Fruit fly (Drosophila melanogaster) whole organism, adult: ENCODE data around the gene CycG.

ENCODE experiments used
- CG11617 ChIP-seq: fragments of 200-800 bp; sonication (Bioruptor generic); optimal IDR thresholded peaks from 2 replicates; lab custom pipeline; 2017; ENCODE audit warnings: mild to moderate bottlenecking, missing biosample characterization, missing genetic modification reagents, missing genetic modification characterization
- CG12768 ChIP-seq: fragments of 200-800 bp; sonication (Bioruptor generic); optimal IDR thresholded peaks from 2 replicates; lab custom pipeline; 2017; ENCODE audit warnings: missing biosample characterization, missing genetic modification characterization, mild to moderate bottlenecking, moderate library complexity, missing genetic modification reagents
- CG14711 ChIP-seq: fragments of 200-800 bp; sonication (Bioruptor generic); optimal IDR thresholded peaks from 2 replicates; lab custom pipeline; 2018; ENCODE audit warnings: missing biosample characterization, mild to moderate bottlenecking, missing genetic modification characterization, moderate library complexity
- CG1620 ChIP-seq: fragments of 200-800 bp; sonication (Bioruptor generic); optimal IDR thresholded peaks from 2 replicates; lab custom pipeline; 2016; ENCODE audit warnings: missing biosample characterization, missing genetic modification characterization
- CG33017 ChIP-seq: fragments of 200-800 bp; sonication (Bioruptor generic); optimal IDR thresholded peaks from 2 replicates; lab custom pipeline; 2018; ENCODE audit warnings: missing biosample characterization, mild to moderate bottlenecking, missing genetic modification characterization, moderate library complexity
- CG5204 ChIP-seq: fragments of 200-800 bp; sonication (Bioruptor generic); optimal IDR thresholded peaks from 2 replicates; lab custom pipeline; 2016; ENCODE audit warnings: missing biosample characterization, missing genetic modification characterization
- CG7045 ChIP-seq: fragments of 200-800 bp; sonication (Bioruptor generic); optimal IDR thresholded peaks from 2 replicates; lab custom pipeline; 2017; ENCODE audit warnings: missing biosample characterization, mild to moderate bottlenecking, missing genetic modification characterization
- CG7101 ChIP-seq: fragments of 200-800 bp; sonication (Bioruptor generic); optimal IDR thresholded peaks from 2 replicates; lab custom pipeline; 2018; ENCODE audit warnings: missing biosample characterization, mild to moderate bottlenecking, missing genetic modification characterization, moderate library complexity
- Clk ChIP-seq: fragments of 200-800 bp; sonication (Bioruptor generic); optimal IDR thresholded peaks from 2 replicates; lab custom pipeline; 2017; ENCODE audit warnings: missing biosample characterization, missing genetic modification characterization
- Crg-1 ChIP-seq: fragments of 200-800 bp; sonication (Bioruptor generic); optimal IDR thresholded peaks from 2 replicates; lab custom pipeline; 2016; ENCODE audit warnings: missing biosample characterization, missing genetic modification characterization
- Hr96 ChIP-seq: fragments of 200-800 bp; sonication (Bioruptor generic); optimal IDR thresholded peaks from 2 replicates; lab custom pipeline; 2016; ENCODE audit warnings: missing biosample characterization, missing genetic modification characterization
- Mnt ChIP-seq: fragments of 200-800 bp; sonication (Bioruptor generic); optimal IDR thresholded peaks from 2 replicates; lab custom pipeline; 2016; ENCODE audit warnings: missing biosample characterization, mild to moderate bottlenecking, missing genetic modification characterization
- bab1 ChIP-seq: fragments of 200-800 bp; sonication (Bioruptor generic); optimal IDR thresholded peaks from 3 replicates; lab custom pipeline; 2019; ENCODE audit warnings: missing biosample characterization, mild to moderate bottlenecking, missing genetic modification characterization, moderate library complexity
- cic ChIP-seq: fragments of 200-800 bp; sonication (Bioruptor generic); optimal IDR thresholded peaks from 2 replicates; lab custom pipeline; 2017; ENCODE audit warnings: missing biosample characterization, mild to moderate bottlenecking, missing genetic modification characterization, moderate library complexity
- cnc ChIP-seq, 2 experiments: fragments of >200 bp; optimal IDR thresholded peaks; 2 replicates each; lab custom pipeline; 2017
- kay ChIP-seq: fragments of 200-800 bp; sonication (Bioruptor generic); peaks from one replicate; lab custom pipeline; 2016; ENCODE audit warnings: missing biosample characterization, missing genetic modification characterization, borderline replicate concordance
- ovo ChIP-seq: fragments of 200-800 bp; sonication (Bioruptor generic); optimal IDR thresholded peaks from 2 replicates; lab custom pipeline; 2016; ENCODE audit warnings: missing biosample characterization, missing genetic modification characterization
- pad ChIP-seq: fragments of 200-800 bp; sonication (Bioruptor generic); optimal IDR thresholded peaks from 3 replicates; lab custom pipeline; 2017; ENCODE audit warnings: missing biosample characterization, missing genetic modification characterization, mild to moderate bottlenecking, moderate library complexity, missing genetic modification reagents
- tj ChIP-seq: fragments of 200-800 bp; sonication (Bioruptor generic); optimal IDR thresholded peaks from 3 replicates; lab custom pipeline; 2017; ENCODE audit warnings: missing biosample characterization, mild to moderate bottlenecking, missing genetic modification characterization, moderate library complexity
- toe ChIP-seq: fragments of 200-800 bp; sonication (Bioruptor generic); optimal IDR thresholded peaks from 2 replicates; lab custom pipeline; 2016; ENCODE audit warnings: missing biosample characterization, missing genetic modification characterization

Gene CycG

dm6 chr3R:31564588-31564987 lies 47.9 kb downstream of the CycG start:
- TF ChIP-seq pad (GFP tag; lab: Kevin White, UChicago) = no peak
- TF ChIP-seq ovo (GFP tag; lab: Kevin White, UChicago) = no peak
- TF ChIP-seq tj (GFP tag; lab: Kevin White, UChicago) = no peak
- no peak for TF ChIP-seq bab1 (GFP tag; lab: Kevin White, UChicago)
- no peak for TF ChIP-seq CG12768 (GFP tag; lab: Kevin White, UChicago)
- TF ChIP-seq CG5204 (GFP tag; lab: Kevin White, UChicago) = no peak
- TF ChIP-seq kay = no peak

dm6 chr3R:31564164-31564563 lies 48.3 kb downstream of the CycG start:
- TF ChIP-seq CG7101 (tag; lab: Kevin White, UChicago) (no peak), CG14711 (tag; lab: Kevin White, UChicago) (no peak), CG12768 (GFP tag; lab: Kevin White, UChicago) (no peak), cic (GFP tag; lab: Kevin White, UChicago) (no peak), Crg-1 (GFP tag; lab: Kevin White, UChicago) (no peak), Clk (no peak), CG1620 (GFP tag; lab: Kevin White, UChicago) (no peak), toe (no peak), CG7045 (no peak), tj (GFP tag; lab: Kevin White, UChicago) (no peak), ovo (GFP tag; lab: Kevin White, UChicago) (no peak), CG11617 (no peak), cnc (optimal IDR thresholded peaks at IDR 0.05; lab: Kevin White, UChicago) (no peak)

dm6 chr3R:31559781-31560180 lies 52.7 kb downstream of the CycG start:
- TF ChIP-seq CG7101 (tag; lab: Kevin White, UChicago) = no peak
- no peak for TF ChIP-seq Mnt (GFP tag; lab: Kevin White, UChicago)
- no peak for TF ChIP-seq pad (GFP tag; lab: Kevin White, UChicago)
- no peak for TF ChIP-seq kay

- TF ChIP-seq Mnt (GFP tag; lab: Kevin White, UChicago) = no peak
- TF ChIP-seq tj (GFP tag; lab: Kevin White, UChicago) = no peak
- no peak for TF ChIP-seq CG1620 (GFP tag; lab: Kevin White, UChicago)
- TF ChIP-seq Hr96 (GFP tag; lab: Kevin White, UChicago) = no peak
- TF ChIP-seq ovo (GFP tag; lab: Kevin White, UChicago) = no peak
- no peak for TF ChIP-seq CG33017 (tag; lab: Kevin White, UChicago)
- no peak for TF ChIP-seq Crg-1 (GFP tag; lab: Kevin White, UChicago)
- TF ChIP-seq bab1 (GFP tag; lab: Kevin White, UChicago) = no peak
- TF ChIP-seq toe = no peak
- no peak for TF ChIP-seq pad (GFP tag; lab: Kevin White, UChicago)
- no peak for TF ChIP-seq cnc (optimal IDR thresholded peaks at IDR 0.05; lab: Kevin White, UChicago)
- TF ChIP-seq CG7101 (tag; lab: Kevin White, UChicago) = no peak
- TF ChIP-seq CG12768 (GFP tag; lab: Kevin White, UChicago) = no peak
- no peak for TF ChIP-seq CG14711 (tag; lab: Kevin White, UChicago)
- TF ChIP-seq CG7045 = no peak
- no peak for TF ChIP-seq Clk
- no peak for TF ChIP-seq CG11617
- TF ChIP-seq cic (GFP tag; lab: Kevin White, UChicago) = no peak
- no peak for TF ChIP-seq kay
- TF ChIP-seq CG5204 (GFP tag; lab: Kevin White, UChicago) = no peak
These were observed 53.7 kb downstream of the CycG start for dm6 chr3R:31558720-31559280.

- TF ChIP-seq Crg-1 (GFP tag; lab: Kevin White, UChicago) = no peak
- TF ChIP-seq CG7101 (tag; lab: Kevin White, UChicago) = no peak
- no peak for TF ChIP-seq cnc (optimal IDR thresholded peaks at IDR 0.05; lab: Kevin White, UChicago)
- no peak for TF ChIP-seq CG1620 (GFP tag; lab: Kevin White, UChicago)
- no peak for TF ChIP-seq CG33017 (tag; lab: Kevin White, UChicago)
- no peak for TF ChIP-seq CG7045
- TF ChIP-seq CG14711 (tag; lab: Kevin White, UChicago) = no peak
- no peak for TF ChIP-seq Hr96 (GFP tag; lab: Kevin White, UChicago)
- TF ChIP-seq tj (GFP tag; lab: Kevin White, UChicago) = no peak
- TF ChIP-seq cic (GFP tag; lab: Kevin White, UChicago) = no peak
These were observed 61.6 kb downstream of the CycG start for dm6 chr3R:31550910-31551309.

dm6 chr3R:31548766-31549510 lies 63.5 kb downstream of the CycG start:
- no peak for TF ChIP-seq CG7045
